Worm (Caenorhabditis elegans): Measurements from ENCODE around the gene mtl-1.

ce11 chrV:6684541-6684940, 7.1 kb downstream of the mtl-1 start:
- TF ChIP-seq nhr-11 (tag; optimal IDR thresholded peaks at IDR 0.05) (no peak), nhr-237 (tag; optimal IDR thresholded peaks at IDR 0.05) (no peak), F13H6.1 (tag; optimal IDR thresholded peaks at IDR 0.05) (no peak), ztf-11 (tag; optimal IDR thresholded peaks at IDR 0.05) (no peak), nhr-6 (tag; optimal IDR thresholded peaks at IDR 0.05) (no peak)

Data from whole organism, L2 larva.